Fruit fly (Drosophila melanogaster) whole organism, embryonic: ENCODE measurements around the gene CG4382.

Experiments used
- CG12299 ChIP-seq: fragments of 200-800 bp; sonication (Bioruptor generic); optimal IDR thresholded peaks from 2 replicates; lab custom pipeline; 2018; ENCODE audit warnings: missing biosample characterization, mild to moderate bottlenecking, missing genetic modification characterization
- CG18599 ChIP-seq: fragments of 200-800 bp; sonication (Bioruptor generic); optimal IDR thresholded peaks from 3 replicates; lab custom pipeline; 2017; ENCODE audit warnings: missing biosample characterization, missing genetic modification characterization, mild to moderate bottlenecking, moderate library complexity, missing genetic modification reagents
- CG31365 ChIP-seq: fragments of 200-800 bp; sonication (Bioruptor generic); optimal IDR thresholded peaks from 2 replicates; lab custom pipeline; 2018; ENCODE audit warnings: missing biosample characterization, mild to moderate bottlenecking, missing genetic modification characterization
- Mad ChIP-seq: fragments of 200-800 bp; sonication (Bioruptor generic); optimal IDR thresholded peaks from 2 replicates; lab custom pipeline; 2016; ENCODE audit warnings: missing biosample characterization, missing genetic modification characterization
- Xrp1 ChIP-seq: fragments of 200-800 bp; sonication (Bioruptor generic); IDR thresholded peaks from 2 replicates; pipeline ENCODE4 v1.3.6; 2022; ENCODE audit warnings: missing biosample characterization, missing genetic modification characterization
- bigmax ChIP-seq: fragments of 200-800 bp; sonication (Bioruptor generic); optimal IDR thresholded peaks from 2 replicates; lab custom pipeline; 2018; ENCODE audit warnings: missing biosample characterization, mild to moderate bottlenecking, missing genetic modification characterization
- br ChIP-seq: fragments of >200 bp; optimal IDR thresholded peaks from 2 replicates; lab custom pipeline; 2017
- fu2 ChIP-seq: fragments of 200-800 bp; sonication (Bioruptor generic); optimal IDR thresholded peaks from 2 replicates; lab custom pipeline; 2016; ENCODE audit warnings: missing biosample characterization, missing genetic modification characterization
- gsb-n ChIP-seq: fragments of 200-800 bp; sonication (Bioruptor generic); optimal IDR thresholded peaks from 3 replicates; lab custom pipeline; 2018; ENCODE audit warnings: missing biosample characterization, mild to moderate bottlenecking, missing genetic modification characterization
- kah ChIP-seq: fragments of 200-800 bp; sonication (Bioruptor generic); optimal IDR thresholded peaks from 2 replicates; lab custom pipeline; 2018; ENCODE audit warnings: missing biosample characterization, mild to moderate bottlenecking, missing genetic modification characterization
- knrl ChIP-seq: fragments of 200-800 bp; sonication (Bioruptor generic); IDR thresholded peaks from 3 replicates; pipeline ENCODE4 v1.3.6; 2022; ENCODE audit warnings: missing biosample characterization, missing genetic modification characterization; ENCODE audit not compliant: partially characterized antibody
- nau ChIP-seq: fragments of 200-800 bp; sonication (Bioruptor generic); optimal IDR thresholded peaks from 3 replicates; lab custom pipeline; 2017; ENCODE audit warnings: missing biosample characterization, mild to moderate bottlenecking, missing genetic modification characterization, missing genetic modification reagents
- row ChIP-seq: fragments of 200-800 bp; sonication (Bioruptor generic); IDR thresholded peaks from 3 replicates; pipeline ENCODE4 v1.3.6; 2022; ENCODE audit warnings: missing biosample characterization, missing genetic modification characterization
- ttk ChIP-seq: fragments of 200-800 bp; sonication (Bioruptor generic); IDR thresholded peaks from 2 replicates; pipeline ENCODE4 v2.1.2; 2022; ENCODE audit warnings: missing biosample characterization, missing genetic modification characterization

dm6 chr2L:9609337-9609856 is 8.7 kb upstream of the CG4382 start:
- no peak for TF ChIP-seq gsb-n
- no peak for TF ChIP-seq CG31365
- TF ChIP-seq ttk (GFP tag; lab: Robert Waterston, UW) = no peak
- no peak for TF ChIP-seq knrl (GFP tag; lab: Robert Waterston, UW)
- TF ChIP-seq kah (GFP tag; lab: Kevin White, UChicago) = no peak
- no peak for TF ChIP-seq CG12299
- TF ChIP-seq Mad (GFP tag; lab: Kevin White, UChicago) = no peak
- TF ChIP-seq fu2 (GFP tag; lab: Kevin White, UChicago) = no peak
- TF ChIP-seq Xrp1 (GFP tag; lab: Robert Waterston, UW) = no peak
- no peak for TF ChIP-seq CG18599
- TF ChIP-seq bigmax (GFP tag; lab: Kevin White, UChicago) = no peak
- no peak for TF ChIP-seq nau (GFP tag; lab: Kevin White, UChicago)
- TF ChIP-seq br = no peak
- no peak for TF ChIP-seq row
